Fruit fly (Drosophila melanogaster) whole organism, prepupa: ENCODE measurements around the gene Dhc93AB.
A peak's percentile ranks its signal among the peaks of the same experiment; 100 is the strongest.

ENCODE experiments used
- Blimp-1 ChIP-seq: fragments of 200-800 bp; sonication (Bioruptor generic); optimal IDR thresholded peaks from 3 replicates; lab custom pipeline; 2017; ENCODE audit warnings: missing biosample characterization, missing genetic modification characterization, mild to moderate bottlenecking, moderate library complexity, missing genetic modification reagents
- CG4318 ChIP-seq: fragments of 200-800 bp; sonication (Bioruptor generic); optimal IDR thresholded peaks from 3 replicates; lab custom pipeline; 2017; ENCODE audit warnings: missing biosample characterization, mild to moderate bottlenecking, missing genetic modification characterization
- CG6854 ChIP-seq: fragments of 200-800 bp; sonication (Bioruptor generic); optimal IDR thresholded peaks from 2 replicates; lab custom pipeline; 2017; ENCODE audit warnings: missing biosample characterization, mild to moderate bottlenecking, missing genetic modification characterization
- CG8119 ChIP-seq: fragments of 200-800 bp; sonication (Bioruptor generic); IDR thresholded peaks from 3 replicates; pipeline ENCODE4 v1.3.6; 2022; ENCODE audit warnings: missing biosample characterization, missing genetic modification characterization
- cyc ChIP-seq: fragments of 200-800 bp; sonication (Bioruptor generic); optimal IDR thresholded peaks from 3 replicates; lab custom pipeline; 2016; ENCODE audit warnings: missing biosample characterization, missing genetic modification characterization
- eg ChIP-seq: fragments of 200-800 bp; sonication (Bioruptor generic); IDR thresholded peaks from 3 replicates; pipeline ENCODE4 v1.3.6; 2022; ENCODE audit warnings: missing biosample characterization, missing genetic modification characterization
- fd85E ChIP-seq: fragments of 200-800 bp; sonication (Bioruptor generic); optimal IDR thresholded peaks from 3 replicates; lab custom pipeline; 2016; ENCODE audit warnings: missing biosample characterization, missing genetic modification characterization

- TF ChIP-seq eg (GFP tag; lab: Robert Waterston, UW) = peak; percentile 79
- no peak for TF ChIP-seq Blimp-1 (GFP tag; lab: Kevin White, UChicago)
- TF ChIP-seq CG4318 (GFP tag; lab: Kevin White, UChicago) = no peak
- TF ChIP-seq CG6854 (GFP tag; lab: Kevin White, UChicago) = no peak
- TF ChIP-seq fd85E (GFP tag; lab: Kevin White, UChicago) = no peak
- TF ChIP-seq CG8119 (GFP tag; lab: Robert Waterston, UW) = no peak
- TF ChIP-seq cyc (GFP tag; lab: Kevin White, UChicago) = peak; percentile 65
Observed at dm6 chr3R:21017464-21018080, 24.7 kb downstream of the Dhc93AB start, which contains the start of gene Rlip.
